Fruit fly (Drosophila melanogaster): Measurements from ENCODE around the gene CG17612.

CG17612 gene

dm6 chr2L:4414059-4414458 is 31.5 kb upstream of the CG17612 start:
- no peak for TF ChIP-seq EcR (GFP tag; optimal IDR thresholded peaks at IDR 0.05)

dm6 chr2L:4410855-4411254 is 28.3 kb upstream of the CG17612 start, which contains the start of gene CG43055:
Gene CG43055 (plus strand): TSS chr2L:4411155.
- no peak for TF ChIP-seq Ets98B (GFP tag; IDR thresholded peaks at IDR 0.05)
- no peak for TF ChIP-seq rn (GFP tag; IDR thresholded peaks at IDR 0.05)

- TF ChIP-seq CG12605 (GFP tag; IDR thresholded peaks at IDR 0.05) (peak; percentile 37; the same call in 1 of the 2 replicates), CG14655 (GFP tag; optimal IDR thresholded peaks at IDR 0.05) (no peak), CG8301 (tag; optimal IDR thresholded peaks at IDR 0.05) (no peak), rn (GFP tag; IDR thresholded peaks at IDR 0.05) (no peak), CG34367 (tag; optimal IDR thresholded peaks at IDR 0.05) (no peak), CG15710 (tag; optimal IDR thresholded peaks at IDR 0.05) (no peak), CG4496 (GFP tag; IDR thresholded peaks at IDR 0.05) (peak; percentile 57; the same call in 2 of the 3 replicates), Pif1A (GFP tag; optimal IDR thresholded peaks at IDR 0.05) (no peak)
Observed at dm6 chr2L:4403013-4403604, 20.6 kb upstream of the CG17612 start, which contains the start of gene Dim1. Gene Dim1 (plus strand): TSS chr2L:4403251.

- TF ChIP-seq CG14655 (GFP tag; optimal IDR thresholded peaks at IDR 0.05): no peak
- no peak for TF ChIP-seq Pif1A (GFP tag; optimal IDR thresholded peaks at IDR 0.05)
Observed at dm6 chr2L:4400653-4401052, 18.1 kb upstream of the CG17612 start, which contains the start of gene CG33003. Gene CG33003 (plus strand): TSS chr2L:4400953.

- no peak for TF ChIP-seq CG10348 (GFP tag; IDR thresholded peaks at IDR 0.05)
- TF ChIP-seq CG9948 (tag; optimal IDR thresholded peaks at IDR 0.05): no peak
- no peak for TF ChIP-seq CG34367 (tag; optimal IDR thresholded peaks at IDR 0.05)
- TF ChIP-seq EcR (GFP tag; optimal IDR thresholded peaks at IDR 0.05): no peak
- no peak for TF ChIP-seq CG4496 (GFP tag; IDR thresholded peaks at IDR 0.05)
- TF ChIP-seq CG13204 (GFP tag; optimal IDR thresholded peaks at IDR 0.05): no peak
- no peak for TF ChIP-seq CG15710 (tag; optimal IDR thresholded peaks at IDR 0.05)
- no peak for TF ChIP-seq CG12605 (GFP tag; IDR thresholded peaks at IDR 0.05)
- TF ChIP-seq CG8159 (tag; optimal IDR thresholded peaks at IDR 0.05): no peak
- no peak for TF ChIP-seq D1 (tag; optimal IDR thresholded peaks at IDR 0.05)
Observed at dm6 chr2L:4393842-4394421, 11.4 kb upstream of the CG17612 start, which contains the start of gene CG3652. Gene CG3652 (minus strand): TSS chr2L:4393876.

- TF ChIP-seq EcR (GFP tag; optimal IDR thresholded peaks at IDR 0.05) (peak; percentile 51), Pif1A (GFP tag; optimal IDR thresholded peaks at IDR 0.05) (no peak)
Observed at dm6 chr2L:4389405-4390115, 7.0 kb upstream of the CG17612 start.

dm6 chr2L:4388027-4388426 is 5.5 kb upstream of the CG17612 start, which contains the start of gene Tps1:
Gene Tps1 (plus strand): TSS chr2L:4388327.
- no peak for TF ChIP-seq CG14655 (GFP tag; optimal IDR thresholded peaks at IDR 0.05)
- no peak for TF ChIP-seq Snoo (tag; optimal IDR thresholded peaks at IDR 0.05)
- TF ChIP-seq CG9948 (tag; optimal IDR thresholded peaks at IDR 0.05): no peak
- TF ChIP-seq CG8159 (tag; optimal IDR thresholded peaks at IDR 0.05): no peak
- no peak for TF ChIP-seq CG8301 (tag; optimal IDR thresholded peaks at IDR 0.05)
- TF ChIP-seq Pif1B (GFP tag; optimal IDR thresholded peaks at IDR 0.05): no peak
- TF ChIP-seq CG4496 (GFP tag; IDR thresholded peaks at IDR 0.05): no peak
- TF ChIP-seq CG15710 (tag; optimal IDR thresholded peaks at IDR 0.05): no peak
- no peak for TF ChIP-seq fd96Ca (GFP tag; IDR thresholded peaks at IDR 0.05)

- TF ChIP-seq CG4496 (GFP tag; IDR thresholded peaks at IDR 0.05): peak; percentile 21; the same call in 1 of the 3 replicates
- no peak for TF ChIP-seq gl (tag; optimal IDR thresholded peaks at IDR 0.05)
- no peak for TF ChIP-seq CG15710 (tag; optimal IDR thresholded peaks at IDR 0.05)
Observed at dm6 chr2L:4386926-4387550, 4.5 kb upstream of the CG17612 start, which contains the start of gene Psf2. Gene Psf2 (minus strand): TSS chr2L:4387356.

All from whole organism, pupa.